Fruit fly (Drosophila melanogaster): ENCODE results near the gene Met.

DNA sequence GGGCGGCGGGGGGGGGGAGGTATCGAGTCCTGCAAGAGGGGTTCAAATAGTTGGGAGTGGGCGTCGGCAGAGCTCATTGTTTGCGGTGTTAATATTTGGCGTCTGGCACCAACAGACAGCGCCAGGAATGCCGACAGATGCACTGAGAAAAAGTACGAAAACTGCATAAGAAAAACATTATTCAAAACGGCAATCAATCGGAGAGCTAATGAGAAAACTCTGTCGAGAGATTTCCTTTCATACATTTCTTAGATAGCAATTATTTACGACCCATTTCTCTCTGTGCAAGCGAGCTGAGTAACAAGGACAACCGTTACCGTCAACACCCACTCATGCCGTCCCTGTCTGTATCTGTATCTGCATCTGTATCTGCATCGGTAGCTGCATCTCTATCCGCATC is 48.1 kb downstream of the Met start:
- no peak for TF ChIP-seq EcR (GFP tag; optimal IDR thresholded peaks at IDR 0.05)
- no peak for TF ChIP-seq Snoo (tag; optimal IDR thresholded peaks at IDR 0.05)
- peak; percentile 55; the same call in 1 of the 2 replicates for TF ChIP-seq CG12605 (GFP tag; IDR thresholded peaks at IDR 0.05)
- no peak for TF ChIP-seq gl (tag; optimal IDR thresholded peaks at IDR 0.05)
- peak; percentile 75 for TF ChIP-seq CG4496 (GFP tag; IDR thresholded peaks at IDR 0.05)
- TF ChIP-seq fd96Ca (GFP tag; IDR thresholded peaks at IDR 0.05): peak; percentile 67; the same call in 2 of the 3 replicates
- no peak for TF ChIP-seq CG13204 (GFP tag; optimal IDR thresholded peaks at IDR 0.05)
- peak; percentile 40 for TF ChIP-seq CG14655 (GFP tag; optimal IDR thresholded peaks at IDR 0.05)
- TF ChIP-seq CG17806 (tag; optimal IDR thresholded peaks at IDR 0.05): peak; percentile 36
